Fruit fly (Drosophila melanogaster) S2 (cell line): ENCODE measurements around the gene Fbxl4.

Experiments used
- CG8478 ChIP-seq: fragments of >200 bp; optimal IDR thresholded peaks from 2 replicates; lab custom pipeline; 2018
- CTCF ChIP-seq, 2 experiments: fragments of >200 bp; optimal IDR thresholded peaks; 2 replicates each; lab custom pipeline; 2018

Fbxl4 gene

DNA sequence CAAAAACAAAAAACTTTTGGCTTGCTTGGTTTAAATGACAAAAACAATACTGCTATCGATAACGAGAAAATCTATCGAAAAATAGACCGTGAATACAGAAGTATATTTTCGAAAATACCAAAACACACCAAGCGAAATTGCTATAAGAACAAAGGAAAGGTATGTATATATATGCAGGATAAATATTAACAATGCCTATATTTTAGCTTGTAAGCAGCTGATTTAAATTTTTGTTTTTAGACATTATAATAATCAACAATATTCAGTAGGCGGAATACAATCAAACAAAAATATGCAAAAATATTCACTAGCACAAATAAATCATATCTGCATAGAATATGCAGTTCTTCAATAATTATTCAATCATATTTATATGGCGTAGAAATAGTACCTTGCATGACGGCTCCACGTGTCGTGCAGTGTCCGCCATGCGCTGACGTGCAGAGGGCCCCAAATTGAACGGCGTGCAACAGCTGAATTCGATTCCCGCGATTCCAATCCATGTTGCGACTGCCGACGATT is at the start of gene Fbxl4, which contains the start of gene Dus2:
TSS of gene Fbxl4 (minus strand) at position 51 of the 522 bp plus-strand sequence.
TSS of gene Dus2 (plus strand) at position 116 of the 522 bp plus-strand sequence.
- no peak for TF ChIP-seq CG8478 (lab: Kevin White, UChicago)
- no peak for TF ChIP-seq CTCF (optimal IDR thresholded peaks at IDR 0.05; lab: Kevin White, UChicago)

DNA sequence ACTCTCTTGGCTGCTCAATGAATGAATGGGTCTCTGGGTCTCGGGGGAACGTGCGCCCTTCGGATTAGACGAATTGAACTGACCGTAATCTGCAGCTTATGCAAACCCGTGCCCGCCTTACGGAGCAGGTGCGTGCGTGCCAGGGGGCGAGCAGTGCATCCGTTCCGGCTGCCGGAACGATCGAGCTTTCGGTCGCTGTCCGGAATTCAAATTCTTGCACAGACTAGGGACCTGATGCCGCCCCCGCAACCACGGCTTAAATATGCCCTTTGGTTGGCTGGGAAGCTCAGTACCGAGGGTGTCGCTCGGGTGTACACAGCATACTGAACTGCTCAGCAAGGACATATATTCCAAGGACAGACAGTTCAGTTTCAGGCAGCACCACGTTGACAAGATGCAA is 39.7 kb upstream of the Fbxl4 start, which contains the start of gene Muc12Ea:
TSS of gene Muc12Ea (plus strand) at position 301 of the 400 bp plus-strand sequence.
- no peak for TF ChIP-seq CTCF (optimal IDR thresholded peaks at IDR 0.05; lab: Kevin White, UChicago)
- no peak for TF ChIP-seq CG8478 (lab: Kevin White, UChicago)

DNA sequence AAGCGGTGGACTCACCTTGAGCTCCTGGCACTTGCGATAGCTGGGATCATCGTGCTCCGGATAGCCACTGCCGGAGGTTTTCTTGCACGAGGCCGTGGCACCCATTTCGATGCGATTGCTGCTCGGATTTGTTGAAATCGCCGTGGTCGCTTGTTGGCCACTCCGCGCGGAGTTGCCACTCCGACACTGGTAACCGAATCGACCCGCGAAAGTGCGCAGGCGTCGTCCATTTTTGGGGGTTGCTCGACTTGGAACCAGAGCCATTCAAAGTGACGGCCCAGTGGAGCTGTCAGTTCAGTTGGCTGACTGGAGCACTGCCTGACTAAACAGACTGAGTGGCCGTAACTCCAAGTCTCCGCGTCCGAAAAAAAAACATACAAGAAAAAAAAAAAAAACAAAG is 28.4 kb upstream of the Fbxl4 start, which contains the start of the genes CG13404 and na:
TSS of gene CG13404 (minus strand) at position 176 of the 400 bp plus-strand sequence.
TSS of gene na (plus strand) at position 293 of the 400 bp plus-strand sequence.
- TF ChIP-seq CG8478 (lab: Kevin White, UChicago) (no peak), CTCF (optimal IDR thresholded peaks at IDR 0.05; lab: Kevin White, UChicago) (no peak)

DNA sequence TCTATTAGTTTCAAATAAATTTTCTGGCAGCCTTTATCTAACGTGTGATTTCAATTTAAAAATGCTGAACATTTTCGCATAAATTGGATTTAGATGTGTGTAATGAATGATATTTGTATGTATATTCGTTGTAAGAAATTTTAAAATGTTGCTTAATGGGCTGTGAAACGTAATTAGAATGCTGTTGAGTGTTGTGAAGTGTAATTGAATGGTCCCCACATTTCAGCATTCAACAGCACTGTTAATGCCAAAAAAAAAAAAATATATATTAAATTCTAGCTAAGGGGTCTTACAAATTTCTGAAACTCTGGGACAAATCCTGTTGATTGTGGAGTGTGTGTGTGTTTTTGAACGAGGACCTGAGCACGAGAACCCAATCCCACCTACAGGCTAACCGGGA is 27.4 kb upstream of the Fbxl4 start:
- TF ChIP-seq CTCF (optimal IDR thresholded peaks at IDR 0.05; lab: Kevin White, UChicago) (no peak), CG8478 (lab: Kevin White, UChicago) (no peak)

DNA sequence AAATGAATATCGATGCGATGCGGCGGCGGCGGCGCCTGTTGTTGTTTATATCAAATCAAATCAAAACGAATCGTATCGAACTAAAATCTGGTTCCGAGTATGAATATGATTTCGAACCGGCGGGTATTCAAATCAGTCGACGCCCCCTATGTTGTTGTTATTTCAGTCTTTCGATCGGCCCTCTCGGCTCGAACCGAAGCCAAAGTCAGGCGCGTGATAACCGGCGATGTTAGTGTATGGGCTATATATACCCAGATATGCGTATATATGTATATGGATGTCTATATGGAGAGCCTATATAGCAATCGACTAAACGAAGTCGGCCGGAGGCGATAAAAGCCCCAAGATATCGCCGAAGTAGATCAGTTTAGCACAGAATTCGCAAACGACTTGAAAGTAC is 23.1 kb upstream of the Fbxl4 start, which contains the start of the genes CG46317 and Tat:
TSS of gene CG46317 (plus strand) at position 361 of the 400 bp plus-strand sequence.
TSS of gene Tat (plus strand) at position 361 of the 400 bp plus-strand sequence.
- TF ChIP-seq CG8478 (lab: Kevin White, UChicago) (no peak), CTCF (optimal IDR thresholded peaks at IDR 0.05; lab: Kevin White, UChicago) (no peak)

DNA sequence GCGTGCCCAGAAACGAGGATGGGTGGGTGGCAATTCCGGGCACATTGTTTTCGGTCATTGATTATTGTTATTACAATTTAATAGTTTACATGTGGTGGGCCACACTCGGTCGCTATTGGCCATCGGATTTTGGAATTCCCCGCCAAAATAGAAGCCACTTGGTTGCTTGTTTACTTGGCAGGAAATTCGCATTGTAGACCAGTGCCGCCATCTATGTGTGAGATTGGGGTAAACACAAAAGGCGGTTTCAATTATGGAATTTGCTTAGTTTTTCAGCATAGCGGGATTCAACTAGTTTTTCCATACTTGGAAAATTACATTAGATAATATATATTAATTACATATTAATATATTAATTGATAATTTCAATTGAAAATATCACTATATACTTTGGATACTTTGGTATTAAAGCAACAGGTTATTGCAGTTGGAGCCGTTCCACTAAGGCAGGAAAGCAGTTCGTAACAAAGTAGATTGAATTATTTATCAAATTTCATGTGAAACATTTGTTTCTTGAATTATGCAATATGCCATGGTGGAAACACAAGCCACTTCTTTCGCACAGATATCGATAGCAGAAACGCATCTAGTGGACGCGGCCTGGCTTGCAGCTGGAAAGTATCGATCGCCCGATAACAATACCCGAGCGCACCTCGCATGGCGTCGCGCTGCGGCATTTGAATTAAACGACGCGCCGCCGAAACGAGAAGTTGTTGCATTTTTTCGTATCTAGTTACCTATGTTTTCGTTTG is 9.5 kb upstream of the Fbxl4 start, which contains the start of gene mud:
TSS of gene mud (plus strand) at position 698 of the 752 bp plus-strand sequence.
- TF ChIP-seq CTCF (optimal IDR thresholded peaks at IDR 0.05; lab: Kevin White, UChicago) (peak; percentile 74 to 85), CG8478 (lab: Kevin White, UChicago) (no peak)

DNA sequence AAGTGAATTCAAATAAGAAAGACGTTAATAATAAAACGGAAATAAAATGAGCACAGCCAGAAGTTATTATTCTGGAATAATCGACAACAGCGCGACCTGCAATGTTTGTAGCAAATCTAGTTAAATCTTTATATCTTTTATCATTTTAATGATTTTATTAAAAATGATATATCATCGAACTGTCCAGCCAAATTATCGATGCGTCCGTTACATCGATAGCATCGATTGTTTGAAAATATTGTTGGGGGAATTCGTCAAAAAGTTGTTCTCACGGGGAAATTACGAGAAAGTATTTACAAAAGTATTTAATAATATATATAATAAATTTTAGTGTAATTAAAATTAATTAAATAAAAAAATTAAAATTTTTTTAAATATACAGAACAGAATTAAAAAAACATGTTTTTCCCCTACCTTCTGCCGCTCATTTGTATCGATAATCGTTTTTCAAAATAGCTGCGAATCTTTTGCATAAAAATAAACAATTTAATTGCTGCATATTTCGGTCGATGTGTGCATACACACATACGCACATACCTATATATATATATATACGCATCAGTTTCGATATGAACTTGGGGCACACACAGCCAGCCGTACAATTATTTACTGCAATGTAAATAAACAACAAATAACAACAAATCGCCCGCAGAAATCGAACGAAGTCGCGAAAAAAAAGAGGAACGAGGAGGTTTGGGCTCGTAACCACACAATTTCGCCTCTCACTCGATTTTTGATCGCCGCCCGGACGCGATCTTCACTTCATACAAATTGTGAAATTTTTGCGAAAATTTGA is 5.4 kb upstream of the Fbxl4 start, which contains the start of gene CG32599:
TSS of gene CG32599 (plus strand) at position 746 of the 796 bp plus-strand sequence.
- TF ChIP-seq CG8478 (lab: Kevin White, UChicago) (no peak), CTCF (optimal IDR thresholded peaks at IDR 0.05; lab: Kevin White, UChicago) (no peak)

DNA sequence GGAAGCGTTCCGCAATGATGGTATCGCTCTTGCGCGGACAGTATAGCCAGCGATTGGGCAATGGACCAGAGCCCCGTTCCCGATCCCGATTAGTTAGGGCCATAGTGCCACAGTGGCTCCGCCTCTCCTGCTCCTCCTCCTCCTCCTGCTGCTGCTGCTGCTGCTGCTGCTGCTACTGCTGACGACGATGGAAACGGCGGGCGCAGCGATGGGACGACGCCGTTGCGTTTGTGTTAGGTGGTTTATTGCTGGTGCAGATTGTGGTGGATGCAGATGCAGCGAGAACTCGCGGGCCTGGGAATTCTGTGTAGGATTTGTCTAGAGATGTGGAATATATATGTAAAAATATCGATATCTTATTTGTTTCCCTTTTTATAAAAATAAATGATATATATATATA is 4.8 kb upstream of the Fbxl4 start, which contains the start of gene mRNA-cap:
TSS of gene mRNA-cap (minus strand) at position 344 of the 400 bp plus-strand sequence.
- TF ChIP-seq CG8478 (lab: Kevin White, UChicago) (no peak), CTCF (optimal IDR thresholded peaks at IDR 0.05; lab: Kevin White, UChicago) (no peak)

DNA sequence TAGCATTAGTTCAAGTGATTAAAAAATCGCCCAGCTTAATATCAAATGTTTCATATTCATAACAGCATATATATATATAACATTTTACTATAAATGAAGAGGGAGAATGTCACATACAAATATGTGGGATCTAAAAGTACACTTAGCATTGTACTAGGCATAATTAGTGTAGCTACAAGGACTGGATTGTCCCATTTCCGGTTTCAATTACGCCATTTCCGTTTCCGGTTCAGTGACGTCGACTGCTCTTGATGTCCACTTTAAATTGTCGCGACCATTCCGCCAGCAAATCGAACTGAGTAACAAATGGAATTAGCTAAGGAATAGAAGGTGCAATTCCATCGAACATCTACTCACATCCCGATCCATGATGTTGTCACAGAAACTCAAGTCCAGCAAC is 3.3 kb downstream of the Fbxl4 start:
- no peak for TF ChIP-seq CTCF (optimal IDR thresholded peaks at IDR 0.05; lab: Kevin White, UChicago)
- no peak for TF ChIP-seq CG8478 (lab: Kevin White, UChicago)

DNA sequence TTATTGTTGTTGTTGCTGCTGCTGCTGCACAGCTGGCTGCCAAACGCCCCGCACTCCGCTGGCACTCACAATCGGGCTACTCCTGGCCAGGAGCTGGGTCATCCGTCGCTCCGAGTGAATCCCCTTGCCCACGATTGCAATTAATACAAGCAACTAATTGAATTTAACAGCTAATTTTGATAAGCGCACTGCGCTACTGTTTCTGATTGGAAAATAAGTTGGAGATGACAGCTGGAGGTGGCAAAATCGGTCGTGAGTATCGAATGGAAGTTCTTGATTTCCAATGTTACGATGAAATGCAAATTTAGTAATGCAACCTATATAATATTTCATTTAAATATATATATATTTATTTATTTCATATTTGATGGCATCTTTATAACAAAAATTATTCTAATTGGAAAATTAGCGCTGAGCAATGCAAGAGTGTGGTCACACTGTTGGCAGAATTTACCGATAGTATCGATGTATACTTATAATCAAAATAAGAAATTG is 3.8 kb downstream of the Fbxl4 start, which contains the start of gene CG42271:
TSS of gene CG42271 (minus strand) at position 224 of the 495 bp plus-strand sequence.
- TF ChIP-seq CG8478 (lab: Kevin White, UChicago) (no peak), CTCF (optimal IDR thresholded peaks at IDR 0.05; lab: Kevin White, UChicago) (no peak)

DNA sequence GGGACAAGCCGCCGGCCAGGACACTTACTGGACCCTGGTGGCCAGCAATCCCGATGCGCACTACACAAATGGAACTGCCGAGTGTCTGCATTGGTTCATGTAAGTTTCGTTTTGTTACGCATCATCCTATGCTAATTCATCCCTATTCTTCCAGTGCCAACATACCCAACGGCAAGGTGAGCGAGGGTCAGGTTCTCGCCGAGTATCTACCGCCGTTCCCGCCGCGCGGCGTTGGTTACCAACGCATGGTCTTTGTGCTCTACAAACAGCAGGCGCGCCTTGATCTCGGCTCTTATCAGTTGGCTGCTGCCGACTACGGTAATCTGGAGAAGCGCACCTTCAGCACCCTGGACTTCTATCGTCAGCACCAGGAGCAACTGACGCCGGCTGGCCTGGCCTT is 10.7 kb downstream of the Fbxl4 start:
- TF ChIP-seq CG8478 (lab: Kevin White, UChicago) (no peak), CTCF (optimal IDR thresholded peaks at IDR 0.05; lab: Kevin White, UChicago) (no peak)

DNA sequence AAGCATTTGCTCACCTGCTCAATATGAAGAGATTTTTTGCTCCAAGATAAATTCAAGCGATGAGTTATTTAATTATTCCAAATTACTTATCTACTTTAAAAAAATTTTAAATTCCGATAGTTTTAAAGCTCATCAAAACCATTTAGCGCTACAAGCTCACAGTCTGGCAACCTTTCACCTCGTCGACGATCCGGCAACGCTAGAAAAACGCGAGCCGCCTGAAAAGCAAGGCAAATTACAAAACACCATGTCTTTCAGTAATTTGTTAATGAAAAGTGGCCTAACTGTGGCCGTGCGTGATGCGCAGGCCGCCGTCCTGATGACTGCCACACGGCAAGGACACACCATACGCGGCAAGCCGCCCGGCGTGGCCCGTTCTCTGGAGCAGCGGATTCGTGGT is 11.6 kb downstream of the Fbxl4 start, which contains the start of gene mRpL38:
TSS of gene mRpL38 (plus strand) at position 197 of the 400 bp plus-strand sequence.
- no peak for TF ChIP-seq CTCF (optimal IDR thresholded peaks at IDR 0.05; lab: Kevin White, UChicago)
- TF ChIP-seq CG8478 (lab: Kevin White, UChicago), result no peak

DNA sequence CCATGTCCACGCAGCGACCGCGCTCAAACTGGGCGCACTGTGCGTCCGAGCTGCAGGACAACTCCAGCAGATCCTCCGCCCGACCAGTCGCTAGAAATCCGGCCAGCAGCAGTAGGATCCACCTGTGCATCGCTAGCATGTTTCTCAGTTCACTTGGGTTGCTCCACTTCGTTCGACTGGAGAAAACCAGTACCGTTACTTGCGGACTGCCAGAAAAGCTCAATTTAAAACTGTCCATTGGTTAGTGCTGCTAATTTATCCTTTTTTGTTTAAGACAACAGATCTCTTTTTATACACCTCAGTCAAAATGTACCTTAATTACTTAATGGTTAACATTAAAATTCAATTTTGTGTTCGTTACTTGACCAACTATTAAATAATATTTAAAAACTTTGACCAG is 12.1 kb downstream of the Fbxl4 start, which contains the start of gene CG11674:
TSS of gene CG11674 (minus strand) at position 215 of the 400 bp plus-strand sequence.
- no peak for TF ChIP-seq CTCF (optimal IDR thresholded peaks at IDR 0.05; lab: Kevin White, UChicago)
- no peak for TF ChIP-seq CG8478 (lab: Kevin White, UChicago)

DNA sequence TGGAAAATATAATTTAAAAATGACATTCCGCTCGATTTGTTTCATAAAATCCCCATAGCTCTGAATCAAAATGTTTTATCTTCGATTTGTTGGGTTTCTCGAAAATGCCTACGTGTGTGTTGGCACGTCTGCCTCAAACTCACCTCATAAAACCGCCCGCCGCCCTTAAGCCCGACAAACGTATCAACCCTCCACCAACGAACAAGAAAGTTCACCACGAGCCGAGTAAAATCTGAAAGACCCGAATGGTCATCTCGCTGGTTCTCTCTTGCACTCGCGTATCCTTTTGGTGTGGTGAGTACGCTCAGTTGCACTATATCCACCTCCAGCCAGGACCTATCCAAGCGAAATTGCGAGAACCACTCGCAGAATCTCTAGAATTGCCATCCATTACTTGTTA is 15.7 kb downstream of the Fbxl4 start:
- TF ChIP-seq CG8478 (lab: Kevin White, UChicago) (no peak), CTCF (optimal IDR thresholded peaks at IDR 0.05; lab: Kevin White, UChicago) (no peak)
